Fruit fly (Drosophila melanogaster): Measurements from ENCODE around the gene CG8661.

DNA sequence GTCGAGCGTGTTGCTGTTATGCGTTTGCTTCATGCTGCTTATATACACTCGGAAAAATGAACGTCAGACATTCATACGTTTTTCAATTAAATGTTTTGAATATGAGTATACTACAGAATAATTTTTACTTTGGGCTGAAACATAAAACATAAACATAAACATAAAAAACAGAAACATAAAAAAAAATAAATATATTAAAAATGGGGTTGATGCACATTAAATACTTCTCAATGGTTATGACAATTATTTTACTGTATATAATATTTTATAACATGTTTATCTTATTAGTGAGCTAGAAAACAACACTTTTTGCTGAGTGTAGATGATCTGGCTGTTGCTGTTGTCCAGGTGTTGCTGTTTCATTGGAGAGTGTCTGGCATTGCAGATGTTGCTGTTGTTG, 46.9 kb downstream of the CG8661 start:
- TF ChIP-seq Sin3A (optimal IDR thresholded peaks at IDR 0.05), result no peak
- no peak for TF ChIP-seq ttk (optimal IDR thresholded peaks at IDR 0.05)
- TF ChIP-seq psq (optimal IDR thresholded peaks at IDR 0.05), result no peak
- TF ChIP-seq Myc (optimal IDR thresholded peaks at IDR 0.05), result no peak
- TF ChIP-seq h (optimal IDR thresholded peaks at IDR 0.05), result no peak
- TF ChIP-seq insv (optimal IDR thresholded peaks at IDR 0.05), result no peak
